Worm (Caenorhabditis elegans) whole organism, L2 larva: ENCODE measurements around the gene cyp-33E1.

Experiments
- egl-27 ChIP-seq: sonication (generic microtip); optimal IDR thresholded peaks from 3 replicates; lab custom pipeline; 2017; ENCODE audit warnings: missing biosample characterization, missing genetic modification reagents, missing genetic modification characterization
- lin-13 ChIP-seq: fragments of 150-350 bp; optimal IDR thresholded peaks from 2 replicates; lab custom pipeline; 2014; ENCODE audit warnings: missing biosample characterization, missing genetic modification reagents, missing genetic modification characterization
- snpc-4 ChIP-seq: fragments of 150-350 bp; optimal IDR thresholded peaks from 2 replicates; lab custom pipeline; 2014; ENCODE audit warnings: missing biosample characterization, missing genetic modification characterization
- unc-39 ChIP-seq: fragments of 150-350 bp; optimal IDR thresholded peaks from 2 replicates; lab custom pipeline; 2014; ENCODE audit warnings: missing biosample characterization, missing genetic modification characterization
- unc-55 ChIP-seq: fragments of 150-350 bp; sonication (generic microtip); optimal IDR thresholded peaks from 3 replicates; lab custom pipeline; 2014; ENCODE audit warnings: missing biosample characterization, missing genetic modification reagents, missing genetic modification characterization
- unc-62 ChIP-seq: fragments of 150-350 bp; optimal IDR thresholded peaks from 2 replicates; lab custom pipeline; 2014; ENCODE audit warnings: missing biosample characterization, missing genetic modification reagents, missing genetic modification characterization
- ztf-11 ChIP-seq: sonication (generic microtip); optimal IDR thresholded peaks from 2 replicates; lab custom pipeline; 2017; ENCODE audit warnings: missing biosample characterization, missing genetic modification characterization

DNA sequence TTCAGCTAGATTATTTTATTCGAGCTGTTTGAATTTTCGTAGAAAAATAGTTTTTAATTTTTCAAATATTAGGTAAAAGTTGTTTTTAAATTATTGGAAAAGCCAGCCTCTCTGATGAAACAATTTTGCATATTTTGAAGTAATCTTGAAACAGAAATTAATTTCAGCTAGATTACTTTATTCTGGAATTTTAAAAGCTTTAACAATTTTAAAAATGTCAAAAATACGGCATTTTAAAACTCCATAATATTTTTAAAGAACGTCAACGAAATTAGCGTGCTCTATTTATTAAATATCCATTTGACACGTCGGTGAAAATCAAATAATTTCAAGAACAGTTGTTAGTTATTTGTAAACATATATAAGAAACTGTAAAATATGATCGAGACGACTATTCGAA is 45.5 kb downstream of the cyp-33E1 start, which contains the start of gene Y59H11AR.10:
- TF ChIP-seq unc-55 (GFP tag; lab: Kevin White, UChicago): no peak
- no peak for TF ChIP-seq unc-39 (tag; lab: Kevin White, UChicago)
- TF ChIP-seq snpc-4 (tag; lab: Kevin White, UChicago): no peak
- no peak for TF ChIP-seq egl-27 (tag; lab: Kevin White, UChicago)
- TF ChIP-seq lin-13 (GFP tag; lab: Kevin White, UChicago): no peak
- TF ChIP-seq unc-62 (GFP tag; lab: Kevin White, UChicago): no peak
- no peak for TF ChIP-seq ztf-11 (tag; lab: Kevin White, UChicago)
